Worm (Caenorhabditis elegans): ENCODE results near the gene adal-1.

- TF ChIP-seq ets-4 (GFP tag; optimal IDR thresholded peaks at IDR 0.05), result no peak
- no peak for TF ChIP-seq B0336.3 (GFP tag; IDR thresholded peaks at IDR 0.05)
- TF ChIP-seq nhr-90 (tag; optimal IDR thresholded peaks at IDR 0.05), result no peak
- TF ChIP-seq Y53F4B.3 (GFP tag; IDR thresholded peaks at IDR 0.05), result no peak
- no peak for TF ChIP-seq unc-62 (GFP tag; optimal IDR thresholded peaks at IDR 0.05)
- TF ChIP-seq pbrm-1 (GFP tag; IDR thresholded peaks at IDR 0.05), result no peak
- no peak for TF ChIP-seq rec-8 (tag; optimal IDR thresholded peaks at IDR 0.05)
- no peak for TF ChIP-seq lin-35 (GFP tag; optimal IDR thresholded peaks at IDR 0.05)
- TF ChIP-seq Y56A3A.18 (GFP tag; IDR thresholded peaks at IDR 0.05), result no peak
- no peak for TF ChIP-seq madf-8 (GFP tag; conservative IDR thresholded peaks at IDR 0.05)
- TF ChIP-seq ama-1 (optimal IDR thresholded peaks at IDR 0.05), result peak; percentile 94
- no peak for TF ChIP-seq ama-1 (GFP tag; optimal IDR thresholded peaks at IDR 0.05)
- no peak for TF ChIP-seq sptf-2 (GFP tag; optimal IDR thresholded peaks at IDR 0.05)
- TF ChIP-seq F33H1.4 (GFP tag; IDR thresholded peaks at IDR 0.05), result no peak
Measured at ce11 chrII:6889580-6889922, 3.9 kb downstream of the adal-1 start.
